Fruit fly (Drosophila melanogaster) whole organism, pupa: ENCODE results near the gene Polr2D.

Source experiments
- CG10348 ChIP-seq: fragments of 200-800 bp; sonication (Bioruptor generic); IDR thresholded peaks from 2 replicates; pipeline ENCODE4 v1.3.6; 2022; ENCODE audit warnings: missing biosample characterization, missing genetic modification characterization
- CG12605 ChIP-seq: fragments of 200-800 bp; sonication (Bioruptor generic); IDR thresholded peaks from 2 replicates; pipeline ENCODE4 v1.3.6; 2022; ENCODE audit warnings: missing biosample characterization, missing genetic modification characterization
- CG13204 ChIP-seq: fragments of 200-800 bp; sonication (Bioruptor generic); optimal IDR thresholded peaks from 2 replicates; lab custom pipeline; 2018; ENCODE audit warnings: missing biosample characterization, mild to moderate bottlenecking, missing genetic modification characterization, moderate library complexity
- CG14655 ChIP-seq: fragments of 200-800 bp; sonication (Bioruptor generic); optimal IDR thresholded peaks from 3 replicates; lab custom pipeline; 2017; ENCODE audit warnings: mild to moderate bottlenecking, missing biosample characterization, missing genetic modification reagents, missing genetic modification characterization
- CG15710 ChIP-seq: fragments of 200-800 bp; sonication (Bioruptor generic); optimal IDR thresholded peaks from 2 replicates; lab custom pipeline; 2018; ENCODE audit warnings: missing biosample characterization, mild to moderate bottlenecking, missing genetic modification characterization, moderate library complexity
- CG17806 ChIP-seq: fragments of 200-800 bp; sonication (Bioruptor generic); optimal IDR thresholded peaks from 2 replicates; lab custom pipeline; 2018; ENCODE audit warnings: missing biosample characterization, mild to moderate bottlenecking, missing genetic modification characterization, moderate library complexity
- CG32121 ChIP-seq: fragments of 200-800 bp; sonication (Bioruptor generic); IDR thresholded peaks from 2 replicates; pipeline ENCODE4 v1.3.6; 2022; ENCODE audit warnings: missing biosample characterization, missing genetic modification characterization
- CG34367 ChIP-seq: fragments of 200-800 bp; sonication (Bioruptor generic); optimal IDR thresholded peaks from 2 replicates; lab custom pipeline; 2018; ENCODE audit warnings: missing biosample characterization, mild to moderate bottlenecking, missing genetic modification characterization
- CG4496 ChIP-seq: fragments of 200-800 bp; sonication (Bioruptor generic); IDR thresholded peaks from 3 replicates; pipeline ENCODE4 v1.3.6; 2022; ENCODE audit warnings: missing biosample characterization, missing genetic modification characterization
- CG8159 ChIP-seq: fragments of 200-800 bp; sonication (Bioruptor generic); optimal IDR thresholded peaks from 3 replicates; lab custom pipeline; 2018; ENCODE audit warnings: missing biosample characterization, mild to moderate bottlenecking, missing genetic modification characterization, moderate library complexity
- CG8301 ChIP-seq: fragments of 200-800 bp; sonication (Bioruptor generic); optimal IDR thresholded peaks from 2 replicates; lab custom pipeline; 2018; ENCODE audit warnings: missing biosample characterization, mild to moderate bottlenecking, missing genetic modification characterization
- CG9948 ChIP-seq: fragments of 200-800 bp; sonication (Bioruptor generic); optimal IDR thresholded peaks from 2 replicates; lab custom pipeline; 2018; ENCODE audit warnings: missing biosample characterization, mild to moderate bottlenecking, missing genetic modification characterization, moderate library complexity
- D1 ChIP-seq: fragments of 200-800 bp; sonication (Bioruptor generic); optimal IDR thresholded peaks from 2 replicates; lab custom pipeline; 2018; ENCODE audit warnings: missing biosample characterization, mild to moderate bottlenecking, missing genetic modification characterization, moderate library complexity
- EcR ChIP-seq: fragments of 200-800 bp; sonication (Bioruptor generic); optimal IDR thresholded peaks from 3 replicates; lab custom pipeline; 2019; ENCODE audit warnings: missing biosample characterization, missing genetic modification characterization, mild to moderate bottlenecking, moderate library complexity, missing genetic modification reagents
- Ets98B ChIP-seq: fragments of 200-800 bp; sonication (Bioruptor generic); IDR thresholded peaks from 2 replicates; pipeline ENCODE4 v1.3.6; 2022; ENCODE audit warnings: missing biosample characterization, missing genetic modification characterization
- Pif1A ChIP-seq: fragments of 200-800 bp; sonication (Bioruptor generic); optimal IDR thresholded peaks from 3 replicates; lab custom pipeline; 2016; ENCODE audit warnings: missing biosample characterization, missing genetic modification characterization
- Snoo ChIP-seq: fragments of 200-800 bp; sonication (Bioruptor generic); optimal IDR thresholded peaks from 3 replicates; lab custom pipeline; 2017; ENCODE audit warnings: missing biosample characterization, mild to moderate bottlenecking, missing genetic modification characterization, inconsistent platforms
- fd96Ca ChIP-seq: fragments of 200-800 bp; sonication (Bioruptor generic); IDR thresholded peaks from 3 replicates; pipeline ENCODE4 v1.3.6; 2022; ENCODE audit warnings: missing biosample characterization, missing genetic modification characterization
- gl ChIP-seq: fragments of 200-800 bp; sonication (Bioruptor generic); optimal IDR thresholded peaks from 2 replicates; lab custom pipeline; 2018; ENCODE audit warnings: missing biosample characterization, mild to moderate bottlenecking, missing genetic modification characterization
- rn ChIP-seq: fragments of 200-800 bp; sonication (Bioruptor generic); IDR thresholded peaks from 2 replicates; pipeline ENCODE4 v1.3.6; 2022; ENCODE audit warnings: missing biosample characterization, missing genetic modification characterization

Polr2D gene

dm6 chr3R:18292371-18292770 lies 37.1 kb upstream of the Polr2D start:
- TF ChIP-seq EcR (GFP tag; lab: Kevin White, UChicago) (no peak), fd96Ca (GFP tag; lab: Robert Waterston, UW) (no peak), CG4496 (GFP tag; lab: Robert Waterston, UW) (no peak), CG13204 (no peak), gl (no peak), CG8301 (tag; lab: Kevin White, UChicago) (no peak), CG12605 (no peak), CG9948 (tag; lab: Kevin White, UChicago) (no peak), Snoo (tag; lab: Kevin White, UChicago) (no peak), rn (GFP tag; lab: Robert Waterston, UW) (no peak), CG10348 (no peak), CG14655 (GFP tag; lab: Kevin White, UChicago) (no peak)

dm6 chr3R:18291831-18292230 lies 36.5 kb upstream of the Polr2D start:
- TF ChIP-seq CG17806: no peak
- TF ChIP-seq CG4496 (GFP tag; lab: Robert Waterston, UW): no peak
- TF ChIP-seq CG34367 (tag; lab: Kevin White, UChicago): no peak
- TF ChIP-seq EcR (GFP tag; lab: Kevin White, UChicago): no peak
- TF ChIP-seq Pif1A: no peak
- TF ChIP-seq fd96Ca (GFP tag; lab: Robert Waterston, UW): no peak
- TF ChIP-seq CG32121: no peak
- no peak for TF ChIP-seq CG15710
- TF ChIP-seq CG8159 (tag; lab: Kevin White, UChicago): no peak
- no peak for TF ChIP-seq Ets98B
- no peak for TF ChIP-seq CG12605
- TF ChIP-seq CG9948 (tag; lab: Kevin White, UChicago): no peak
- no peak for TF ChIP-seq D1
- no peak for TF ChIP-seq rn (GFP tag; lab: Robert Waterston, UW)

dm6 chr3R:18288677-18289076 lies 33.4 kb upstream of the Polr2D start, which contains the start of gene CG7131:
TSS of gene CG7131 (minus strand) at chr3R:18288777.
- TF ChIP-seq CG10348: no peak
- TF ChIP-seq CG15710: no peak
- TF ChIP-seq D1: no peak
- no peak for TF ChIP-seq CG14655 (GFP tag; lab: Kevin White, UChicago)
- TF ChIP-seq CG34367 (tag; lab: Kevin White, UChicago): no peak

dm6 chr3R:18283441-18283840 lies 28.2 kb upstream of the Polr2D start, which contains the start of the genes CG14312 and CG8064:
TSS of gene CG14312 (minus strand) at chr3R:18283528.
TSS of gene CG8064 (plus strand) at chr3R:18283660.
- TF ChIP-seq CG8301 (tag; lab: Kevin White, UChicago) (no peak), CG15710 (no peak), CG4496 (GFP tag; lab: Robert Waterston, UW) (no peak), Pif1A (no peak), D1 (no peak), CG13204 (no peak), fd96Ca (GFP tag; lab: Robert Waterston, UW) (no peak), gl (no peak), CG9948 (tag; lab: Kevin White, UChicago) (no peak), CG32121 (no peak)

- TF ChIP-seq CG32121: no peak
- TF ChIP-seq fd96Ca (GFP tag; lab: Robert Waterston, UW): no peak
Measured at dm6 chr3R:18280866-18281473, 25.7 kb upstream of the Polr2D start.

- peak; percentile 58 for TF ChIP-seq EcR (GFP tag; lab: Kevin White, UChicago)
- no peak for TF ChIP-seq D1
- TF ChIP-seq, all 21 proteins: peak for 1
Measured at dm6 chr3R:18280133-18280532, 24.8 kb upstream of the Polr2D start.

- TF ChIP-seq rn (GFP tag; lab: Robert Waterston, UW) (no peak), D1 (no peak), CG13204 (no peak), CG8159 (tag; lab: Kevin White, UChicago) (no peak), CG32121 (no peak)
Measured at dm6 chr3R:18279494-18279893, 24.2 kb upstream of the Polr2D start, which contains the start of gene CG7142. TSS of gene CG7142 (minus strand) at chr3R:18279522.

dm6 chr3R:18277406-18277805 lies 22.1 kb upstream of the Polr2D start:
- TF ChIP-seq gl: no peak
- TF ChIP-seq fd96Ca (GFP tag; lab: Robert Waterston, UW): no peak
- TF ChIP-seq CG32121: 0 out of 2 replicates have a peak, but pooled peaks have one; percentile 33

- TF ChIP-seq CG4496 (GFP tag; lab: Robert Waterston, UW) (no peak), CG34367 (tag; lab: Kevin White, UChicago) (no peak), D1 (no peak), Pif1A (no peak), gl (no peak), CG14655 (GFP tag; lab: Kevin White, UChicago) (no peak), CG8301 (tag; lab: Kevin White, UChicago) (no peak), EcR (GFP tag; lab: Kevin White, UChicago) (no peak), CG9948 (tag; lab: Kevin White, UChicago) (no peak), CG32121 (no peak), Snoo (tag; lab: Kevin White, UChicago) (no peak)
- TF ChIP-seq, all 21 proteins: peak for 0
Measured at dm6 chr3R:18276688-18277087, 21.4 kb upstream of the Polr2D start.
